Worm (Caenorhabditis elegans) whole organism, mixed stage, embryonic: ENCODE data around the gene R01H2.8.

Experiments
- M03D4.4 ChIP-seq: sonication (generic microtip); optimal IDR thresholded peaks from 2 replicates; lab custom pipeline; 2017; ENCODE audit warnings: mild to moderate bottlenecking, missing genetic modification characterization, missing compliant biosample characterization
- bed-3 ChIP-seq: fragments of 200-800 bp; sonication (Bioruptor generic); optimal IDR thresholded peaks from 3 replicates; lab custom pipeline; 2018; ENCODE audit warnings: mild to moderate bottlenecking, missing genetic modification characterization, moderate library complexity, missing compliant biosample characterization
- blmp-1 ChIP-seq: fragments of 150-350 bp; optimal IDR thresholded peaks from 2 replicates; lab custom pipeline; 2014; ENCODE audit warnings: missing biosample characterization, missing genetic modification characterization
- ceh-39 ChIP-seq: fragments of 150-350 bp; optimal IDR thresholded peaks from 2 replicates; lab custom pipeline; 2014; ENCODE audit warnings: missing biosample characterization, missing genetic modification characterization
- ceh-43 ChIP-seq: fragments of 200-800 bp; sonication (Bioruptor generic); optimal IDR thresholded peaks from 2 replicates; lab custom pipeline; 2018; ENCODE audit warnings: mild to moderate bottlenecking, missing genetic modification characterization, moderate library complexity, missing compliant biosample characterization
- ceh-83 ChIP-seq: fragments of 200-800 bp; sonication (Bioruptor generic); optimal IDR thresholded peaks from 2 replicates; lab custom pipeline; 2018; ENCODE audit warnings: mild to moderate bottlenecking, missing genetic modification characterization, missing compliant biosample characterization
- ces-1 ChIP-seq: fragments of 150-350 bp; optimal IDR thresholded peaks from 2 replicates; lab custom pipeline; 2014; ENCODE audit warnings: missing biosample characterization, missing genetic modification reagents, missing genetic modification characterization
- cnd-1 ChIP-seq: fragments of 200-800 bp; sonication (Bioruptor generic); optimal IDR thresholded peaks from 2 replicates; lab custom pipeline; 2018; ENCODE audit warnings: mild to moderate bottlenecking, missing genetic modification characterization, missing compliant biosample characterization
- drap-1 ChIP-seq: fragments of 200-800 bp; sonication (Bioruptor generic); optimal IDR thresholded peaks from 3 replicates; lab custom pipeline; 2018; ENCODE audit warnings: mild to moderate bottlenecking, missing genetic modification characterization, missing compliant biosample characterization
- elt-1 ChIP-seq: sonication (generic microtip); optimal IDR thresholded peaks from 2 replicates; lab custom pipeline; 2017; ENCODE audit warnings: missing genetic modification characterization, mild to moderate bottlenecking, missing compliant biosample characterization, antibody characterized with exemption, moderate library complexity, borderline replicate concordance; ENCODE audit not compliant: insufficient read depth
- elt-3 ChIP-seq: fragments of 150-350 bp; optimal IDR thresholded peaks from 2 replicates; lab custom pipeline; 2014; ENCODE audit warnings: missing biosample characterization, missing genetic modification characterization
- flh-1 ChIP-seq: fragments of 200-800 bp; sonication (Bioruptor generic); optimal IDR thresholded peaks from 2 replicates; lab custom pipeline; 2018; ENCODE audit warnings: mild to moderate bottlenecking, missing genetic modification characterization, moderate library complexity, missing compliant biosample characterization
- ham-2 ChIP-seq: fragments of 200-800 bp; sonication (Bioruptor generic); optimal IDR thresholded peaks from 2 replicates; lab custom pipeline; 2018; ENCODE audit warnings: mild to moderate bottlenecking, missing genetic modification characterization, missing compliant biosample characterization
- hlh-1 ChIP-seq: fragments of 150-350 bp; optimal IDR thresholded peaks from 2 replicates; lab custom pipeline; 2014; ENCODE audit warnings: missing biosample characterization, missing genetic modification reagents, missing genetic modification characterization
- lin-13 ChIP-seq: fragments of 150-350 bp; optimal IDR thresholded peaks from 2 replicates; lab custom pipeline; 2014; ENCODE audit warnings: missing biosample characterization, missing genetic modification characterization
- lin-32 ChIP-seq: fragments of 200-800 bp; sonication (Bioruptor generic); optimal IDR thresholded peaks from 2 replicates; lab custom pipeline; 2018; ENCODE audit warnings: mild to moderate bottlenecking, missing genetic modification characterization, missing compliant biosample characterization
- lsy-2 ChIP-seq: fragments of 150-350 bp; optimal IDR thresholded peaks from 2 replicates; lab custom pipeline; 2014; ENCODE audit warnings: missing biosample characterization, missing genetic modification characterization
- mab-5 ChIP-seq: fragments of 150-350 bp; optimal IDR thresholded peaks from 2 replicates; lab custom pipeline; 2014; ENCODE audit warnings: missing biosample characterization, missing genetic modification characterization
- mep-1 ChIP-seq: fragments of 150-350 bp; optimal IDR thresholded peaks from 2 replicates; lab custom pipeline; 2017; ENCODE audit warnings: missing biosample characterization, missing genetic modification reagents, missing genetic modification characterization, inconsistent platforms
- mls-2 ChIP-seq: sonication (generic microtip); optimal IDR thresholded peaks from 2 replicates; lab custom pipeline; 2016; ENCODE audit warnings: mild to moderate bottlenecking, missing genetic modification characterization, moderate library complexity, missing compliant biosample characterization
- nhr-12 ChIP-seq: fragments of 150-350 bp; optimal IDR thresholded peaks from 2 replicates; lab custom pipeline; 2014; ENCODE audit warnings: missing biosample characterization, missing genetic modification characterization
- nhr-2 ChIP-seq: fragments of 150-350 bp; optimal IDR thresholded peaks from 2 replicates; lab custom pipeline; 2014; ENCODE audit warnings: missing biosample characterization, missing genetic modification characterization
- nhr-237 ChIP-seq: fragments of 150-350 bp; optimal IDR thresholded peaks from 2 replicates; lab custom pipeline; 2014; ENCODE audit warnings: missing biosample characterization, missing genetic modification characterization
- nhr-28 ChIP-seq: fragments of 150-350 bp; optimal IDR thresholded peaks from 2 replicates; lab custom pipeline; 2014; ENCODE audit warnings: missing biosample characterization, missing genetic modification characterization
- nhr-76 ChIP-seq: sonication (generic microtip); optimal IDR thresholded peaks from 2 replicates; lab custom pipeline; 2017; ENCODE audit warnings: missing biosample characterization, missing genetic modification characterization
- pha-4 ChIP-seq: fragments of 150-350 bp; optimal IDR thresholded peaks from 2 replicates; lab custom pipeline; 2018; ENCODE audit warnings: missing biosample characterization, missing genetic modification reagents, missing genetic modification characterization
- snpc-4 ChIP-seq: fragments of 150-350 bp; optimal IDR thresholded peaks from 2 replicates; lab custom pipeline; 2014; ENCODE audit warnings: missing biosample characterization, missing genetic modification characterization
- sptf-1 ChIP-seq: sonication (generic microtip); optimal IDR thresholded peaks from 2 replicates; lab custom pipeline; 2017; ENCODE audit warnings: mild to moderate bottlenecking, missing genetic modification characterization, moderate library complexity, missing compliant biosample characterization
- tbx-8 ChIP-seq: fragments of 200-800 bp; sonication (Bioruptor generic); optimal IDR thresholded peaks from 2 replicates; lab custom pipeline; 2018; ENCODE audit warnings: mild to moderate bottlenecking, missing genetic modification characterization, moderate library complexity, missing compliant biosample characterization
- unc-120 ChIP-seq: sonication (generic microtip); optimal IDR thresholded peaks from 2 replicates; lab custom pipeline; 2017; ENCODE audit warnings: missing genetic modification characterization, missing compliant biosample characterization; ENCODE audit not compliant: poor library complexity, severe bottlenecking
- unc-39 ChIP-seq: fragments of 150-350 bp; optimal IDR thresholded peaks from 2 replicates; lab custom pipeline; 2014; ENCODE audit warnings: missing biosample characterization, missing genetic modification characterization
- unc-62 ChIP-seq: fragments of 150-350 bp; optimal IDR thresholded peaks from 2 replicates; lab custom pipeline; 2014; ENCODE audit warnings: missing biosample characterization, missing genetic modification reagents, missing genetic modification characterization
- zip-8 ChIP-seq: fragments of 150-350 bp; optimal IDR thresholded peaks from 2 replicates; lab custom pipeline; 2014; ENCODE audit warnings: missing biosample characterization, missing genetic modification characterization
- ztf-11 ChIP-seq: fragments of 150-350 bp; optimal IDR thresholded peaks from 2 replicates; lab custom pipeline; 2014; ENCODE audit warnings: missing biosample characterization, missing genetic modification characterization

R01H2.8 gene

DNA sequence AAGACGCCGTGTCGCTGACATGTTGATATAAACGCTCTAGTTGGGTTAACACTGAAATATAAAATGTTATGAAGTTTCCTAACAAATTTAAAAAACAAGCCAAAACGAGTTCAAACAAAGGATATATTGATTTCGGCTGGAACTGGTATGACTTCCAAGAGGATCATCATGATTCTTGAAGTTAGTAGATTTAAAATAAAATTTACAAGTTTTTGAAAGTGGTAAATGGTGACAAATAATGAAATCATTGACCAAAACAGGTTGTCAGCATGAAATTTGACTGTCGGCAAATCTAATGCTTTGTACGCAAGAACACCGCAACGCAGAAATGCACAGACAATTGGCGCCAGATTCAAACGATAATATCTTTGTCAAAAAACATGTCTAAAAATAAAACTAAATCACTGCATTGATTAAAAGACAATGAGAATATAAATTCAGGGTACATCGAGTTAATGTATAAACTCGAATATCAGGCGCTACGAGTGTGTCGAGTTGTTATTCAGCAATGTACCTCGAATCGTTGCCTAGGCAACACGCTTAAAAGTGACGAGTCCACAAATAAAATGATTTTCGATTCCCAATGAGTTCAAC lies at the start of gene R01H2.8, which contains the start of gene ubc-18:
TSS of gene R01H2.8 (plus strand) at position 544 of the 594 bp plus-strand sequence.
TSS of gene ubc-18 (minus strand) at position 51 of the 594 bp plus-strand sequence.
- TF ChIP-seq sptf-1 (tag; lab: Kevin White, UChicago) (no peak), pha-4 (tag; lab: Kevin White, UChicago) (no peak), blmp-1 (tag; lab: Kevin White, UChicago) (no peak), lsy-2 (tag; lab: Kevin White, UChicago) (peak; percentile 18), ceh-83 (GFP tag; lab: Kevin White, UChicago) (no peak), zip-8 (no peak), nhr-12 (tag; lab: Kevin White, UChicago) (no peak), ces-1 (GFP tag; lab: Kevin White, UChicago) (no peak), nhr-237 (tag; lab: Kevin White, UChicago) (peak; percentile 42), unc-120 (peak; percentile 80), ceh-43 (GFP tag; lab: Kevin White, UChicago) (no peak), flh-1 (GFP tag; lab: Kevin White, UChicago) (no peak), ham-2 (no peak), lin-32 (no peak), M03D4.4 (no peak), drap-1 (GFP tag; lab: Kevin White, UChicago) (no peak), mep-1 (peak; percentile 5), hlh-1 (tag; lab: Kevin White, UChicago) (no peak), ceh-39 (tag; lab: Kevin White, UChicago) (no peak), mab-5 (tag; lab: Kevin White, UChicago) (no peak), snpc-4 (tag; lab: Kevin White, UChicago) (no peak)
- TF ChIP-seq, all 35 proteins: peak for 4

DNA sequence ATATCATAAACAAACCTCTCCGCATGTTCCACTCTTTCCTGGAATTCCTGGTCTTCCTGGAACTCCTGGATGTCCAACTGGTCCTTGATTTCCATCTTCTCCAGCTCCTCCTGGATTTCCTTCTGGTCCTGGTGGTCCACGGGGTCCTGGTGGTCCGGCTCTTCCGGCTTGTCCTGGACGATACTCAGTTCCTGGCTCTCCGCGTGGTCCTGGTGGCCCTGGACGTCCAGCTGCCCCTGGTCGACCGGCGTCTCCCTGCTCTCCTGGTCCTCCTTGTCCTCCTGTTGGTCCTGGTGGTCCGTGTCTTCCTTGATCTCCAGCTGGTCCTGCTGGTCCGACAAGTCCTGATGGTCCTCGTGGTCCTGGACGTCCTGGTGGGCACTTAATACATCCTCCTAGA lies 49.1 kb upstream of the R01H2.8 start:
- no peak for TF ChIP-seq mab-5 (tag; lab: Kevin White, UChicago)
- no peak for TF ChIP-seq nhr-28 (tag; lab: Kevin White, UChicago)
- TF ChIP-seq snpc-4 (tag; lab: Kevin White, UChicago), result no peak
- no peak for TF ChIP-seq unc-62 (GFP tag; lab: Kevin White, UChicago)
- no peak for TF ChIP-seq lin-13 (tag; lab: Kevin White, UChicago)
- TF ChIP-seq bed-3 (GFP tag; lab: Kevin White, UChicago), result no peak
- no peak for TF ChIP-seq nhr-237 (tag; lab: Kevin White, UChicago)
- TF ChIP-seq elt-3 (tag; lab: Kevin White, UChicago), result no peak
- no peak for TF ChIP-seq ztf-11 (tag; lab: Kevin White, UChicago)
- TF ChIP-seq lin-32, result no peak
- no peak for TF ChIP-seq hlh-1 (tag; lab: Kevin White, UChicago)
- no peak for TF ChIP-seq lsy-2 (tag; lab: Kevin White, UChicago)
- TF ChIP-seq nhr-76 (tag; lab: Kevin White, UChicago), result no peak
- TF ChIP-seq ces-1 (GFP tag; lab: Kevin White, UChicago), result no peak

ce11 chrIII:7020500-7020899 lies 48.4 kb upstream of the R01H2.8 start, which contains the start of gene col-8:
col-8 (minus strand) TSS chrIII:7020600.
- TF ChIP-seq lin-13 (tag; lab: Kevin White, UChicago) (no peak), nhr-2 (tag; lab: Kevin White, UChicago) (no peak), hlh-1 (tag; lab: Kevin White, UChicago) (no peak)

- TF ChIP-seq nhr-12 (tag; lab: Kevin White, UChicago) (no peak), elt-1 (tag; lab: Kevin White, UChicago) (no peak), pha-4 (tag; lab: Kevin White, UChicago) (peak; percentile 11), tbx-8 (GFP tag; lab: Kevin White, UChicago) (no peak), unc-120 (no peak), nhr-237 (tag; lab: Kevin White, UChicago) (no peak), mep-1 (no peak), M03D4.4 (no peak), nhr-76 (tag; lab: Kevin White, UChicago) (no peak), cnd-1 (tag; lab: Kevin White, UChicago) (no peak), bed-3 (GFP tag; lab: Kevin White, UChicago) (no peak), mls-2 (tag; lab: Kevin White, UChicago) (no peak), nhr-28 (tag; lab: Kevin White, UChicago) (no peak), flh-1 (GFP tag; lab: Kevin White, UChicago) (no peak), ceh-39 (tag; lab: Kevin White, UChicago) (peak; percentile 26), lin-32 (no peak), hlh-1 (tag; lab: Kevin White, UChicago) (peak; percentile 24), unc-39 (tag; lab: Kevin White, UChicago) (no peak), lsy-2 (tag; lab: Kevin White, UChicago) (peak; percentile 70), drap-1 (GFP tag; lab: Kevin White, UChicago) (no peak), ces-1 (GFP tag; lab: Kevin White, UChicago) (peak; percentile 81), blmp-1 (tag; lab: Kevin White, UChicago) (no peak), mab-5 (tag; lab: Kevin White, UChicago) (no peak), ceh-83 (GFP tag; lab: Kevin White, UChicago) (no peak), ztf-11 (tag; lab: Kevin White, UChicago) (no peak)
These were observed 47.7 kb upstream of the R01H2.8 start, which contains the start of gene rfl-1 for ce11 chrIII:7021156-7021637. rfl-1 (plus strand) TSS chrIII:7021206.
